Worm (Caenorhabditis elegans) whole organism, mixed stage, embryonic: ENCODE data around the gene cyp-32B1.

Experiments
- blmp-1 ChIP-seq: fragments of 150-350 bp; optimal IDR thresholded peaks from 2 replicates; lab custom pipeline; 2014; ENCODE audit warnings: missing biosample characterization, missing genetic modification characterization
- elt-3 ChIP-seq: fragments of 150-350 bp; optimal IDR thresholded peaks from 2 replicates; lab custom pipeline; 2014; ENCODE audit warnings: missing biosample characterization, missing genetic modification characterization
- lin-13 ChIP-seq: fragments of 150-350 bp; optimal IDR thresholded peaks from 2 replicates; lab custom pipeline; 2014; ENCODE audit warnings: missing biosample characterization, missing genetic modification characterization
- lsy-2 ChIP-seq: fragments of 150-350 bp; optimal IDR thresholded peaks from 2 replicates; lab custom pipeline; 2014; ENCODE audit warnings: missing biosample characterization, missing genetic modification characterization
- nhr-76 ChIP-seq: sonication (generic microtip); optimal IDR thresholded peaks from 2 replicates; lab custom pipeline; 2017; ENCODE audit warnings: missing biosample characterization, missing genetic modification characterization
- tbx-8 ChIP-seq: fragments of 200-800 bp; sonication (Bioruptor generic); optimal IDR thresholded peaks from 2 replicates; lab custom pipeline; 2018; ENCODE audit warnings: mild to moderate bottlenecking, missing genetic modification characterization, moderate library complexity, missing compliant biosample characterization
- unc-62 ChIP-seq: fragments of 150-350 bp; optimal IDR thresholded peaks from 2 replicates; lab custom pipeline; 2014; ENCODE audit warnings: missing biosample characterization, missing genetic modification reagents, missing genetic modification characterization
- ztf-11 ChIP-seq: fragments of 150-350 bp; optimal IDR thresholded peaks from 2 replicates; lab custom pipeline; 2014; ENCODE audit warnings: missing biosample characterization, missing genetic modification characterization

DNA sequence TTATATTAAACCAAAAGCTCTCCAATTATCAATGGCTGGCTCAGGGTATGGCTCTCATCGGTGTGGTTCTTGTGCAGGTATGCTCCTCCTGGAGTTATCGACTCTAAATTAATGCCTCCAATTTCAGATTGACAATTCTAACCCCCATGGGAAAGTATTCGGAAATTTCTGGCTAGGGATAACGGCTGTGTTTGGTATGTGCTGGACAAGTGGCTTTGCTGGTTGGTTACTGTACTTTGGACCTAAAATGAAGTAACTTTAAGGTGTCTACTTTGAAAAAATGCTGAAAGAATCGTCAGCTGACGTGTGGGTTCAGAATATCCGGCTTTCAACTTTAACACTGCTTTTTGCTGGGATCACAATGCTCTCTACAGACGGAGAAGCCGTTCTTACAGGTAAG is 15.7 kb upstream of the cyp-32B1 start:
- TF ChIP-seq unc-62 (GFP tag; lab: Kevin White, UChicago): no peak
- no peak for TF ChIP-seq elt-3 (tag; lab: Kevin White, UChicago)
- TF ChIP-seq tbx-8 (GFP tag; lab: Kevin White, UChicago): no peak
- TF ChIP-seq lin-13 (tag; lab: Kevin White, UChicago): no peak
- no peak for TF ChIP-seq blmp-1 (tag; lab: Kevin White, UChicago)
- TF ChIP-seq nhr-76 (tag; lab: Kevin White, UChicago): no peak
- TF ChIP-seq ztf-11: no peak
- no peak for TF ChIP-seq lsy-2 (tag; lab: Kevin White, UChicago)
